Worm (Caenorhabditis elegans): ENCODE data around the gene F14D7.1.

- TF ChIP-seq dao-5 (tag; optimal IDR thresholded peaks at IDR 0.05): no peak
- TF ChIP-seq him-1 (tag; optimal IDR thresholded peaks at IDR 0.05): no peak
- TF ChIP-seq W03F9.2 (tag; optimal IDR thresholded peaks at IDR 0.05): no peak
These were observed 1.4 kb upstream of the F14D7.1 start, which contains the start of gene F14D7.18 for ce11 chrV:14290636-14291035.

Data from whole organism, L4/young adult.